Worm (Caenorhabditis elegans): ENCODE measurements around the gene smrc-1.

The smrc-1 gene

DNA sequence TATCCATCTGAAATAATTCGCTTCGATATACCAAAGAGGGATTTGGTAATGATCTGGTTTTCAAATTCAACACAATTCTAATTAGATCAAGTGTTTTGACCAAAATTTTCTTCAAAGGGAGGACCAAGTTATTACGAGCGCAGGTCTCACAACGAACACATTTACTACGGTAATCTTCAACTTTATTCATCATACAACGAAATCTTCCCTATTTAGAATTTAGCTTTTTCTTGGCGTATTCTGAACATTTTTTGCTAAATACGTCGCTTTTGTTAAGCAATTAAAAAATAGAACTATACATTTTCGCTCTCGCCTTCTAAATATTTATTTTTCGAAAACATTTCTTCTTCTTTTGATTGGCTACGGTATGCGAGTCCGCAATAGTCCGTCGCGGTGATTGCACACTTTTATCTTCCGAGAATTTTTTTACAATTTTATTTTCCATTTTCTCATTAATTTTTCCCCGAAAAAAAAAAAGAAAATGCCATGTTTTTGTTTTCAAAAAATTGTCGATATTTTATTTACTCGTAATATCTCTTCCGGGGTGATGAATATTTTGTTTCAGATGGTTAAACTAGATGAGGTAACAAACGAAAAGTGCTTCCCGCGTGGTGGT is 7.6 kb upstream of the smrc-1 start, which contains the start of gene let-716:
let-716 (plus strand) TSS at position 566 of the 616 bp plus-strand sequence.
- TF ChIP-seq him-1 (tag; optimal IDR thresholded peaks at IDR 0.05) (no peak), dao-5 (tag; optimal IDR thresholded peaks at IDR 0.05) (no peak), W03F9.2 (tag; optimal IDR thresholded peaks at IDR 0.05) (no peak)

DNA sequence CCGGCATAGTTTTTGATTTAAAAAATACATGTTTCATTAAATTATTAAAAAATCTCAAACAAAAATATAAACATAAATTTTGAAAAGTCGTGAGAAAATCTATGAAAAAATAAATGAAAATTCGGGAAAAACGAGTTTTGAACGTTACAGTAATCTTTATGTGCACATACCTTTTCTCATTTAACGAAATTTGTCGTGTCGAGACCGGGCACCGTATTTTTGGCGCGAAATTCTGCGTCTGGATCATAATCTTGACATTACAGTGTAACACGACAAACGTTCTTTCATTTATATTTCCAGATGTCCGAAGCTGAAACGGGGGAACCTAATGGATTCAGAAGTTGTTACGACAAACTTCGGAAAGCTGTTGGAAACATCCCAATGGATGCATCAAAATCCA is 1.2 kb upstream of the smrc-1 start, which contains the start of gene C16A3.2:
C16A3.2 (plus strand) TSS at position 301 of the 400 bp plus-strand sequence.
- TF ChIP-seq dao-5 (tag; optimal IDR thresholded peaks at IDR 0.05) = no peak
- no peak for TF ChIP-seq him-1 (tag; optimal IDR thresholded peaks at IDR 0.05)
- no peak for TF ChIP-seq W03F9.2 (tag; optimal IDR thresholded peaks at IDR 0.05)

DNA sequence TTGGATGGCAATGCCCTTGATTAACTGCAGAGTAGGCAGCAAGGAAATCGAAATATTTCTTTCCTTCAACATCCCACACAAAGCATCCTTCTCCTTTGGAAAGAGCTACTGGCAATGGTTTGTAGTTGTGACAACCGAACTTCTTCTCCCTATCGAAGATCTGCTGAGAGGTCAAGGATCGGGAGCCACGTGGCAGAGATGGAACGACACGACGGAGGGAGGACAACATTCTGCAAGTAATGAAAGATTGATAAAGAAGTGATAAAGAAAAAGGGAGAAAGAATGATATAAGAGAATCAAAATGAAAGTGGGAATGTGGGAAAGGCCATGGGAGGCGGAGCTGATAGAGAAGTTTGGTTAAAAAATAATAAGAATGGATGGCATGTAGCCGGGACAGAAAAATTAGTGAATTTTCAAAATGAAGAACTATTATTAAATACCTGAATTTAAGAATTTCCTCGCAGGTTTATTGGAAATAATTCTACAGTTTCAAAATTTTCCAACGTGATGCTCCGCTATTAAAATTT is 5.0 kb downstream of the smrc-1 start, which contains the start of gene oatr-1:
oatr-1 (minus strand) TSS at position 477 of the 527 bp plus-strand sequence.
- TF ChIP-seq W03F9.2 (tag; optimal IDR thresholded peaks at IDR 0.05) (no peak), him-1 (tag; optimal IDR thresholded peaks at IDR 0.05) (no peak), dao-5 (tag; optimal IDR thresholded peaks at IDR 0.05) (no peak)

DNA sequence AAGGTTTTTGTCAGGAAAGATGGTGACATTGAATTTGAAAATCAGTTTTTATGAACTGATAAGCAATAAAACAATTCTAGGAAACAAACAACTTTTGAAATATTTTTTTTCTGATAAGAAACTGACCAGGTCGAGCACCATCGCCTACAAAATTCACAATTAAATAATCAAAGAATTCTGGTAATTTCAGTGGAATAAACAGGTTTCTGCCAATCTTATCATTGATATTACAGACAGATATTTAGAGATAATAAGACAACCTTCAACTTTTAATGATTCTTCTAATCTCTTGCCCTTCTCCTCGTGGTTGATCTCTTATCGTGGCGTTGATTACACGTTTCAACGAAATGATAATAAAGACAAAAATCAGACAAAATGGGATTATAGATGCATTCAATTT is 5.6 kb downstream of the smrc-1 start:
- TF ChIP-seq W03F9.2 (tag; optimal IDR thresholded peaks at IDR 0.05) = no peak
- TF ChIP-seq him-1 (tag; optimal IDR thresholded peaks at IDR 0.05) = no peak
- TF ChIP-seq dao-5 (tag; optimal IDR thresholded peaks at IDR 0.05) = no peak

DNA sequence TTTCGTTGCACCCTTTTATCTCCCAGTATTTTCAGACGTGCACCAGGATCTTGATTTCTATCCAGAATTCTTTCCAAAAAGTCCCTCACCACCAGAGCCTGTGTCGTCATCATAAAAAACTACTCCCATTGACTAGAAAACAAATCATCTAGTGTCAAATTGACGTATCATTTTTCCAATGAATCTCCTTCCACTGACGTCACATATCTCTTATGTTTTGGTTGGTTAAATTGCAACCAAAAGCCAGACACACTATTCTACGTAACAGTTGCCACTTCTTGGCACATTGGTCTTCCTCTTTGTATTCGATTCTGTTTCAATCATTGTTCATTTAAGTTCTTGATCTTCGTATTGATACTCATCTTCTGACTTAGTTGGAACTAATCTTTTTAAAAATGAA is 7.4 kb downstream of the smrc-1 start:
- TF ChIP-seq W03F9.2 (tag; optimal IDR thresholded peaks at IDR 0.05) (no peak), him-1 (tag; optimal IDR thresholded peaks at IDR 0.05) (no peak), dao-5 (tag; optimal IDR thresholded peaks at IDR 0.05) (no peak)

DNA sequence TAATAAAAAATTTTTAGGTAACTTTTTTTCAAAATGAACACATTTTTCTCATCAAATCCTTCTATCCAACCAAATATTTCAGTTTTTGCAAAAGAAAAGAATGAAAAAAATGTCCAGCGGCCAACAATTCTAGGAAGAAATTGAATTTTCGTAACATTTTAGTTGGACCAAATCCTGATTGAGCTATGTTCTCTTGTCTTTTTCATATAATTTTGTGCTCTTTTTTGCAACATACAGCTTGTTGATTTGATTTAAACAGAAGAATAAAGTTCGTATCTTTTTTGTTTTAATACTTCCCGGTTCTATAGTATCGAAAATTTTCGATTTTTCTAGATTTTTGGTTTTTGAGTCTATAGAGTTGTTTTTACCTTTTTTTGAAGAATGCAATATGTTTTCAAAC is 8.7 kb downstream of the smrc-1 start:
- TF ChIP-seq W03F9.2 (tag; optimal IDR thresholded peaks at IDR 0.05) (no peak), him-1 (tag; optimal IDR thresholded peaks at IDR 0.05) (no peak), dao-5 (tag; optimal IDR thresholded peaks at IDR 0.05) (no peak)

DNA sequence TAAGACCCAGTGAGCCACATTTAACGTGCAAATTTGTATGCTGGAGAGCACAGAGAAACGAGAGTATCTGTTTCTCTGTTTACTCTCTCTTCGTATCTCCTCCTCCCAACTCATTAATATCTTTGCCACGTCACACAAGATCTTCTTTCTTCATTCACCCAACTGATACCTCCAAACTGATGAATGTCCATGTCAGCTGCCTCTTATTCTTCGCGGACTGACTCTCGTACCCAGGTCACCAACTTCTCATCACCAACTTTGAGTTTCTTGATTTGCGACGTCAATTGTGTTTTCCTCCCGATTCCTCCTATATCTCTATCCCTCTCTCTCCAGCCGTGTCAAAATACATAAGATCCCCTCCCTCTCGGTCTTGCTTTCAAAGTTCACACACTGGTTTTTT is 11.6 kb downstream of the smrc-1 start:
- TF ChIP-seq W03F9.2 (tag; optimal IDR thresholded peaks at IDR 0.05) (no peak), him-1 (tag; optimal IDR thresholded peaks at IDR 0.05) (no peak), dao-5 (tag; optimal IDR thresholded peaks at IDR 0.05) (no peak)

DNA sequence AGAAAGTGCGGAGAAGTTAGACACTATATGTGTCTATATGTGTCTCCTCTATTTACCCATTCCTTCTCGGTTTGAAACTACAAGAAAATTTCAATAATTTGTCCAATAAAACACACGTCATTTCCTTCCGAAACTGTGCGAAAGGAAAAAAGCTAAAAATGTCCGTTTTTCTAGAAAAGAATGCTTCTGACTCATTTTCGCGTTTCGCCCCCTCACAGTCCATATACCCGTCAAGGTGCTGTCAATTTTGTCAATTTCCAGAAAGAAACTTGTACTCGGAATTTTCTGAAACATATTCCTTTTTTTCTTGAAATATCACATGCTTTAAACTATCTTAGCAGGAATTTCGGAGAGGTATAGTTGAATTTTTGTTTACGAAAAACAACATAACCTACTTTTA is 12.1 kb downstream of the smrc-1 start:
- TF ChIP-seq dao-5 (tag; optimal IDR thresholded peaks at IDR 0.05) = no peak
- TF ChIP-seq W03F9.2 (tag; optimal IDR thresholded peaks at IDR 0.05) = no peak
- TF ChIP-seq him-1 (tag; optimal IDR thresholded peaks at IDR 0.05) = no peak

DNA sequence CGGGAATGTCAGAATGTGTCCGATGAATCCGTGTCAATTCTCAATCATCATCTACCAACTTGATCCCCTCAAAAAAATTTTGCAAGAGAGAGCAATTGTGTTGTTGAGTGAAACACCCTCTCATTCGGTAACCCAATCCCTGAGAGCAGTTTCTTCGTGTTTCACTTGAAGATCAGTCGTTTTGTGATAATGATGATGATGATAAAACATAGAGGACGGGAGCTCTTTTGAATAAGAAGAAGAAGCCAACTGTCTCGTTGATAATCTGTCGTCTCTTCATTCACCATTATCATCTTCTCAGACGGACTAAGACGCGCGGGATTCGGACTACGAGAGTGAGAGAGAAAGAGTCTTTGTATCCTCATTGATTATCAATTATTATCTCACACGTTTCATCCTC is 14.4 kb downstream of the smrc-1 start:
- TF ChIP-seq him-1 (tag; optimal IDR thresholded peaks at IDR 0.05) (no peak), W03F9.2 (tag; optimal IDR thresholded peaks at IDR 0.05) (no peak), dao-5 (tag; optimal IDR thresholded peaks at IDR 0.05) (no peak)

DNA sequence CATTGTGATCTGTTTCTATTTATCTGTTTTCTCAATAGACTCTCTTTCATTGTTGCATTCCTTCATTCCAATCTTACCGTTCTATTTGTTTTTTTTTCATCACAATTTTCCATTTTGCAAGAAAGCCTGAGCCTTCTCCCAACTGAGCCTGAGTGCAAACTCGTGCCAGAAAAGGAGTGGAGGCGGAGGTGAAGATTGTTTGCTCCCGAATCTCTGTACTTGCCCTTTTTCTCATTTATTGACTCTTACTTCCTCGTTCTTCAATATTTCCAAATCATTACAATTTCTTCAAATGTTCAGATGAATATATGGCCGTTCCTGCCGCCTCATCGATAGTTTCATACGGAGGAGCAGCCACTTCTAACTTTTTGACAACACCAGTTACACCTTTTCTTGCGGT is 16.1 kb downstream of the smrc-1 start, which contains the start of gene let-756:
let-756 (plus strand) TSS at position 301 of the 400 bp plus-strand sequence.
- TF ChIP-seq W03F9.2 (tag; optimal IDR thresholded peaks at IDR 0.05) (no peak), him-1 (tag; optimal IDR thresholded peaks at IDR 0.05) (no peak), dao-5 (tag; optimal IDR thresholded peaks at IDR 0.05) (no peak)

DNA sequence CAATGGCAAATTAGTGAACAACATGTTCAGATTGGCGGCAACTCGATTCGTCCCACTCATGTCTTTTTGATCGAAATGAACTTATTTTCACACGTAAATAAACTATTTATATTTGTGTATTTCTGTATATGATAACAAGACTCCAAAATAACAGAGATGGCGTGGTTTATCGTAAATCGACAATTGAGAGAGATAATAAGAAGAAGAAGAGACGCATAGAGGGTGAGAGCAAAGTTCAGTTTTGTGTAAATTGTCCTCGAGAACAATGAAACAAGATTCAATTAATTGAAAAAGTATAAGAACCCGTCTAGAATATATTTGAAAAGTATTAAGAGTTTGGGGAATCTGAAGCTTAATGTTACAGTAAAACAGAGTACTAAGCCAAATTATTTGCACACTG is 20.7 kb downstream of the smrc-1 start:
- TF ChIP-seq him-1 (tag; optimal IDR thresholded peaks at IDR 0.05) (no peak), W03F9.2 (tag; optimal IDR thresholded peaks at IDR 0.05) (no peak), dao-5 (tag; optimal IDR thresholded peaks at IDR 0.05) (no peak)

DNA sequence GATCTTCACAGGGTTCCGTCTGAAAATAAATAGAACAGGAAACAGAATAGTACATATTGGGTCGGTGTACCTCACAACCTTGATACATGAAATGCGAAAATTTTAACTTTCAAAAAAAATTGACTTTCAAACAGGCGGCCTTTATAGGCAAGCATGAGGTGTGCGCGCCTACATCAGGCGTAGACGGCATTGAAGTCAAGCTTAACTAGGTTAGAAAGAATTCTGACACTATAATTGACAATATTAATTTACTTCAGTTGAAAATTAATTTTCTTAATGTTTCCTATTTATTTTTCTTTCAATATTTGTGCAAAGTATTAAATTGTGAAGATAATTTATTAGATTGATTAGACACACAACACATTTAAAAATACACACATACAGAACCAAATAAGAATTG is 21.2 kb downstream of the smrc-1 start, which contains the start of gene C05D11.5:
C05D11.5 (minus strand) TSS at position 101 of the 400 bp plus-strand sequence.
- TF ChIP-seq dao-5 (tag; optimal IDR thresholded peaks at IDR 0.05) (no peak), W03F9.2 (tag; optimal IDR thresholded peaks at IDR 0.05) (no peak), him-1 (tag; optimal IDR thresholded peaks at IDR 0.05) (no peak)

DNA sequence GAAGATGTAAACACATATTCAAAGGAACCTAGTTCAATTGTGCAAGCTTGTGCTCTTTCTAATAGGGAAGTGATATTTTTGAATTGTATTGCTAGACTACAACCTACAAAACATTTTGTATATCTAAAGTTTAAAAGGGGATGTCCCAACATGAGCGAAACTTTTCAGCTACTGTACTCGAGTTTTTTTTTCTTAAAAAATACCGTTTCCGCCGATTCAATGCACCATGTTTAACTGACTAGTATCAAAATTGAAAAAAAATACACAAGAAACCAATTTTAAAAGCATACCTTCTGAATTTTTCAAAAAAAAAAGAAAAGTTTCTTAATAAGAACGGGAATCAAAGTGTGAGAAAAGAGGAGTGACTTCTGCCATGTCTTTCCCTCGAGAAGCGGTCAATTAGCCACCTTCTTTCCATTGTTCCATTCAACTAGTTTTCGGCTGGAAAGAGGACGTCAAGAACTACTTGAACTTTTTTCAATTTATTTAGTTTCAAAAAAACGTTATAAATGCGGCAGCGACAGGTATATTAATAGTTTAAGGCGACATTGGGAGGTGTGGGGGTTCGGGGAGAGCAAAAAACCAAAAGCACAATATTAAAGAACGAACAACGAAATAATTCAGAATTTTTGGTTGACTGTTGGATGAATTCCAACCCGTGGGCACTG is 24.7 kb downstream of the smrc-1 start, which contains the start of gene nas-4:
nas-4 (minus strand) TSS at position 351 of the 668 bp plus-strand sequence.
- no peak for TF ChIP-seq W03F9.2 (tag; optimal IDR thresholded peaks at IDR 0.05)
- TF ChIP-seq him-1 (tag; optimal IDR thresholded peaks at IDR 0.05) = no peak
- TF ChIP-seq dao-5 (tag; optimal IDR thresholded peaks at IDR 0.05) = no peak

DNA sequence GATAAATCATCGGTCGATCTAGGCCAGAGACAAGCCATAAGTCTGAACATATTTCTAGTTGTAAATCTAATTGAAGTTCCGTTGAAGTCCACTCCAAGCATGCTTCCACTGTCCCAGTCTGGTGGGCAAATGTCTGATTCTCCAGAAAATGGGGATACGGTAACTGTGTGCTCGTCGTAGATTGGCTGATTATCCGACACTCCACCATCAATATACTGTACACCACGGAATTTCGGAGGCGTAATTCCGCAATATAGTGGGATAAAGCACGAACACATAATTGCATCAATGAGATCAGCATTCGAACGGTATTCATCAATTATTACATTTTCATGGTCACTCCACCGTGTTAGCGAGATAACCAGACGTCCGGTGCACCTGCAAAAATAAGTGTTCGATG is 27.5 kb downstream of the smrc-1 start:
- TF ChIP-seq him-1 (tag; optimal IDR thresholded peaks at IDR 0.05) (no peak), W03F9.2 (tag; optimal IDR thresholded peaks at IDR 0.05) (no peak), dao-5 (tag; optimal IDR thresholded peaks at IDR 0.05) (no peak)
